Worm (Caenorhabditis elegans): ENCODE results near the gene Y39A3B.7.

- no peak for TF ChIP-seq egl-27 (tag; optimal IDR thresholded peaks at IDR 0.05)
- TF ChIP-seq sma-9 (GFP tag; optimal IDR thresholded peaks at IDR 0.05), result no peak
- no peak for TF ChIP-seq sma-9 (tag; optimal IDR thresholded peaks at IDR 0.05)
- no peak for TF ChIP-seq lsy-2 (tag; optimal IDR thresholded peaks at IDR 0.05)
- TF ChIP-seq F13H6.1 (tag; optimal IDR thresholded peaks at IDR 0.05), result no peak
- no peak for TF ChIP-seq ama-1 (optimal IDR thresholded peaks at IDR 0.05)
- TF ChIP-seq crh-2 (tag; optimal IDR thresholded peaks at IDR 0.05), result no peak
- TF ChIP-seq elt-1 (tag; optimal IDR thresholded peaks at IDR 0.05), result no peak
Observed at ce11 chrIII:1955520-1956095, 29.2 kb downstream of the Y39A3B.7 start.

All from whole organism, L2 larva.